Worm (Caenorhabditis elegans) whole organism, late embryonic: ENCODE measurements around the gene fre-1.

Source experiments
- T23F11.4 ChIP-seq: fragments of 200-800 bp; sonication (Bioruptor generic); optimal IDR thresholded peaks from 2 replicates; lab custom pipeline; 2018; ENCODE audit warnings: mild to moderate bottlenecking, missing genetic modification characterization, missing compliant biosample characterization
- ceh-22 ChIP-seq: sonication (generic microtip); optimal IDR thresholded peaks from 2 replicates; lab custom pipeline; 2017; ENCODE audit warnings: missing biosample characterization, missing genetic modification characterization

ce11 chrV:20064076-20064475 is 23.5 kb downstream of the fre-1 start, which contains the start of gene ttx-1:
- no peak for TF ChIP-seq T23F11.4 (GFP tag; lab: Kevin White, UChicago)
- TF ChIP-seq ceh-22 (tag; lab: Kevin White, UChicago) = no peak
